Fruit fly (Drosophila melanogaster) whole organism, pupa: Measurements from ENCODE around the gene CG11562.

ENCODE experiments used
- CG10348 ChIP-seq: fragments of 200-800 bp; sonication (Bioruptor generic); IDR thresholded peaks from 2 replicates; pipeline ENCODE4 v1.3.6; 2022; ENCODE audit warnings: missing biosample characterization, missing genetic modification characterization
- CG12605 ChIP-seq: fragments of 200-800 bp; sonication (Bioruptor generic); IDR thresholded peaks from 2 replicates; pipeline ENCODE4 v1.3.6; 2022; ENCODE audit warnings: missing biosample characterization, missing genetic modification characterization
- CG13204 ChIP-seq: fragments of 200-800 bp; sonication (Bioruptor generic); optimal IDR thresholded peaks from 2 replicates; lab custom pipeline; 2018; ENCODE audit warnings: missing biosample characterization, mild to moderate bottlenecking, missing genetic modification characterization, moderate library complexity
- CG17806 ChIP-seq: fragments of 200-800 bp; sonication (Bioruptor generic); optimal IDR thresholded peaks from 2 replicates; lab custom pipeline; 2018; ENCODE audit warnings: missing biosample characterization, mild to moderate bottlenecking, missing genetic modification characterization, moderate library complexity
- CG32121 ChIP-seq: fragments of 200-800 bp; sonication (Bioruptor generic); IDR thresholded peaks from 2 replicates; pipeline ENCODE4 v1.3.6; 2022; ENCODE audit warnings: missing biosample characterization, missing genetic modification characterization
- CG34367 ChIP-seq: fragments of 200-800 bp; sonication (Bioruptor generic); optimal IDR thresholded peaks from 2 replicates; lab custom pipeline; 2018; ENCODE audit warnings: missing biosample characterization, mild to moderate bottlenecking, missing genetic modification characterization
- CG4496 ChIP-seq: fragments of 200-800 bp; sonication (Bioruptor generic); IDR thresholded peaks from 3 replicates; pipeline ENCODE4 v1.3.6; 2022; ENCODE audit warnings: missing biosample characterization, missing genetic modification characterization
- CG8159 ChIP-seq: fragments of 200-800 bp; sonication (Bioruptor generic); optimal IDR thresholded peaks from 3 replicates; lab custom pipeline; 2018; ENCODE audit warnings: missing biosample characterization, mild to moderate bottlenecking, missing genetic modification characterization, moderate library complexity
- CG8301 ChIP-seq: fragments of 200-800 bp; sonication (Bioruptor generic); optimal IDR thresholded peaks from 2 replicates; lab custom pipeline; 2018; ENCODE audit warnings: missing biosample characterization, mild to moderate bottlenecking, missing genetic modification characterization
- CG9948 ChIP-seq: fragments of 200-800 bp; sonication (Bioruptor generic); optimal IDR thresholded peaks from 2 replicates; lab custom pipeline; 2018; ENCODE audit warnings: missing biosample characterization, mild to moderate bottlenecking, missing genetic modification characterization, moderate library complexity
- D1 ChIP-seq: fragments of 200-800 bp; sonication (Bioruptor generic); optimal IDR thresholded peaks from 2 replicates; lab custom pipeline; 2018; ENCODE audit warnings: missing biosample characterization, mild to moderate bottlenecking, missing genetic modification characterization, moderate library complexity
- EcR ChIP-seq: fragments of 200-800 bp; sonication (Bioruptor generic); optimal IDR thresholded peaks from 3 replicates; lab custom pipeline; 2019; ENCODE audit warnings: missing biosample characterization, missing genetic modification characterization, mild to moderate bottlenecking, moderate library complexity, missing genetic modification reagents
- Ets98B ChIP-seq: fragments of 200-800 bp; sonication (Bioruptor generic); IDR thresholded peaks from 2 replicates; pipeline ENCODE4 v1.3.6; 2022; ENCODE audit warnings: missing biosample characterization, missing genetic modification characterization
- Pif1A ChIP-seq: fragments of 200-800 bp; sonication (Bioruptor generic); optimal IDR thresholded peaks from 3 replicates; lab custom pipeline; 2016; ENCODE audit warnings: missing biosample characterization, missing genetic modification characterization
- Pif1B ChIP-seq: fragments of 200-800 bp; sonication (Bioruptor generic); optimal IDR thresholded peaks from 3 replicates; lab custom pipeline; 2016; ENCODE audit warnings: missing biosample characterization, missing genetic modification characterization
- Snoo ChIP-seq: fragments of 200-800 bp; sonication (Bioruptor generic); optimal IDR thresholded peaks from 3 replicates; lab custom pipeline; 2017; ENCODE audit warnings: missing biosample characterization, mild to moderate bottlenecking, missing genetic modification characterization, inconsistent platforms
- fd96Ca ChIP-seq: fragments of 200-800 bp; sonication (Bioruptor generic); IDR thresholded peaks from 3 replicates; pipeline ENCODE4 v1.3.6; 2022; ENCODE audit warnings: missing biosample characterization, missing genetic modification characterization
- gl ChIP-seq: fragments of 200-800 bp; sonication (Bioruptor generic); optimal IDR thresholded peaks from 2 replicates; lab custom pipeline; 2018; ENCODE audit warnings: missing biosample characterization, mild to moderate bottlenecking, missing genetic modification characterization
- rn ChIP-seq: fragments of 200-800 bp; sonication (Bioruptor generic); IDR thresholded peaks from 2 replicates; pipeline ENCODE4 v1.3.6; 2022; ENCODE audit warnings: missing biosample characterization, missing genetic modification characterization

The CG11562 gene

DNA sequence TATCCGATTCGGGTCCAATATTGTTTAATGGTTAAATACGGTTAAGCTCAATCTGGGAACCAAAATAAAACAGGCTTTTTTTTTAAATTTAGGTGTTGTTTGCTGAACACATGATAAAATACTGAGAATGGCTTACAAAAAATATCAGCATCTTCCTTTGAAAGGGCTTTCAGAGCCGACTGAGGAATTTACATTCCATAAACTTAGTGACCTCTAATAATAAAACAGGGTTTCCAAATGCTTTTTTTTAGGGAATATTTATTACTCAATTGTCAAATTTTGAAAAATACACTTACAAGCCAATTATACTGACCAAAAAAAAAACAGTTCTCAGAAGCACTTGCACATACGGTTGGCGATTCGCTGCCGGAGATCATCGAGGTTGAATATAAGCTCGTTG, 37.4 kb downstream of the CG11562 start, which contains the start of gene CG43755:
CG43755 (minus strand) TSS at position 101 of the 400 bp plus-strand sequence.
- TF ChIP-seq Snoo (tag; lab: Kevin White, UChicago) (no peak), EcR (no peak), CG9948 (no peak), CG12605 (GFP tag; lab: Robert Waterston, UW) (no peak), rn (no peak), Ets98B (no peak), CG13204 (no peak), Pif1A (GFP tag; lab: Kevin White, UChicago) (no peak), gl (tag; lab: Kevin White, UChicago) (no peak), Pif1B (GFP tag; lab: Kevin White, UChicago) (no peak), CG32121 (GFP tag; lab: Robert Waterston, UW) (no peak), D1 (tag; lab: Kevin White, UChicago) (no peak), CG8301 (no peak), CG34367 (tag; lab: Kevin White, UChicago) (no peak), CG4496 (no peak), CG17806 (tag; lab: Kevin White, UChicago) (no peak), fd96Ca (GFP tag; lab: Robert Waterston, UW) (no peak), CG8159 (no peak), CG10348 (no peak)

DNA sequence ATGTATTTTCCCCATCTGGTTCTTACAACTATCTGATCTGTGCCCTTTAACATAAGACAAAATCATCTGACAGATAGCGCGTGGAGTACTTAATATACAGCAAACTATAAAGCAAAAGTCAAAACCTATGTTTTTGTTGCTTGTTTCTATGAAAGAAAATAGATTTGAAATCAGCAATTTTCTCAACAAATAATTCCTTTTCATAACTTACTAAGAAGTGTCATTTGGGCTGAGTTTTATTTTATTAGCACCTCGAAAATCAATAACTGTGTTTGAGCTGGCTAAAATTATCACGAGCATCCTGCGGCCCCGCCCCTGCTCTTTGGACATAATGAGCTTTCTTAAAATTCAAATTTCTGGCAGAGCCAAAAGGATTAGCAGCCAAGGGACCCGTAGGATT, 40.0 kb downstream of the CG11562 start, which contains the start of gene CG31921:
CG31921 (minus strand) TSS at position 101 of the 400 bp plus-strand sequence.
- TF ChIP-seq gl (tag; lab: Kevin White, UChicago) (no peak), EcR (no peak), CG9948 (no peak), Pif1B (GFP tag; lab: Kevin White, UChicago) (no peak), CG13204 (no peak)
